Fruit fly (Drosophila melanogaster) whole organism, adult: ENCODE results near the gene CG34290.

Experiments
- CG11617 ChIP-seq: fragments of 200-800 bp; sonication (Bioruptor generic); optimal IDR thresholded peaks from 2 replicates; lab custom pipeline; 2017; ENCODE audit warnings: mild to moderate bottlenecking, missing biosample characterization, missing genetic modification reagents, missing genetic modification characterization
- CG12768 ChIP-seq: fragments of 200-800 bp; sonication (Bioruptor generic); optimal IDR thresholded peaks from 2 replicates; lab custom pipeline; 2017; ENCODE audit warnings: missing biosample characterization, missing genetic modification characterization, mild to moderate bottlenecking, moderate library complexity, missing genetic modification reagents
- CG14711 ChIP-seq: fragments of 200-800 bp; sonication (Bioruptor generic); optimal IDR thresholded peaks from 2 replicates; lab custom pipeline; 2018; ENCODE audit warnings: missing biosample characterization, mild to moderate bottlenecking, missing genetic modification characterization, moderate library complexity
- CG1620 ChIP-seq: fragments of 200-800 bp; sonication (Bioruptor generic); optimal IDR thresholded peaks from 2 replicates; lab custom pipeline; 2016; ENCODE audit warnings: missing biosample characterization, missing genetic modification characterization
- CG33017 ChIP-seq: fragments of 200-800 bp; sonication (Bioruptor generic); optimal IDR thresholded peaks from 2 replicates; lab custom pipeline; 2018; ENCODE audit warnings: missing biosample characterization, mild to moderate bottlenecking, missing genetic modification characterization, moderate library complexity
- CG5204 ChIP-seq: fragments of 200-800 bp; sonication (Bioruptor generic); optimal IDR thresholded peaks from 2 replicates; lab custom pipeline; 2016; ENCODE audit warnings: missing biosample characterization, missing genetic modification characterization
- CG7045 ChIP-seq: fragments of 200-800 bp; sonication (Bioruptor generic); optimal IDR thresholded peaks from 2 replicates; lab custom pipeline; 2017; ENCODE audit warnings: missing biosample characterization, mild to moderate bottlenecking, missing genetic modification characterization
- CG7101 ChIP-seq: fragments of 200-800 bp; sonication (Bioruptor generic); optimal IDR thresholded peaks from 2 replicates; lab custom pipeline; 2018; ENCODE audit warnings: missing biosample characterization, mild to moderate bottlenecking, missing genetic modification characterization, moderate library complexity
- Clk ChIP-seq: fragments of 200-800 bp; sonication (Bioruptor generic); optimal IDR thresholded peaks from 2 replicates; lab custom pipeline; 2017; ENCODE audit warnings: missing biosample characterization, missing genetic modification characterization
- Crg-1 ChIP-seq: fragments of 200-800 bp; sonication (Bioruptor generic); optimal IDR thresholded peaks from 2 replicates; lab custom pipeline; 2016; ENCODE audit warnings: missing biosample characterization, missing genetic modification characterization
- Hr96 ChIP-seq: fragments of 200-800 bp; sonication (Bioruptor generic); optimal IDR thresholded peaks from 2 replicates; lab custom pipeline; 2016; ENCODE audit warnings: missing biosample characterization, missing genetic modification characterization
- Mnt ChIP-seq: fragments of 200-800 bp; sonication (Bioruptor generic); optimal IDR thresholded peaks from 2 replicates; lab custom pipeline; 2016; ENCODE audit warnings: missing biosample characterization, mild to moderate bottlenecking, missing genetic modification characterization
- bab1 ChIP-seq: fragments of 200-800 bp; sonication (Bioruptor generic); optimal IDR thresholded peaks from 3 replicates; lab custom pipeline; 2019; ENCODE audit warnings: missing biosample characterization, mild to moderate bottlenecking, missing genetic modification characterization, moderate library complexity
- cic ChIP-seq: fragments of 200-800 bp; sonication (Bioruptor generic); optimal IDR thresholded peaks from 2 replicates; lab custom pipeline; 2017; ENCODE audit warnings: missing biosample characterization, mild to moderate bottlenecking, missing genetic modification characterization, moderate library complexity
- cnc ChIP-seq, 2 experiments: fragments of >200 bp; optimal IDR thresholded peaks; 2 replicates each; lab custom pipeline; 2017
- kay ChIP-seq: fragments of 200-800 bp; sonication (Bioruptor generic); peaks from one replicate; lab custom pipeline; 2016; ENCODE audit warnings: missing biosample characterization, missing genetic modification characterization, borderline replicate concordance
- ovo ChIP-seq: fragments of 200-800 bp; sonication (Bioruptor generic); optimal IDR thresholded peaks from 2 replicates; lab custom pipeline; 2016; ENCODE audit warnings: missing biosample characterization, missing genetic modification characterization
- pad ChIP-seq: fragments of 200-800 bp; sonication (Bioruptor generic); optimal IDR thresholded peaks from 3 replicates; lab custom pipeline; 2017; ENCODE audit warnings: missing biosample characterization, missing genetic modification characterization, mild to moderate bottlenecking, moderate library complexity, missing genetic modification reagents
- tj ChIP-seq: fragments of 200-800 bp; sonication (Bioruptor generic); optimal IDR thresholded peaks from 3 replicates; lab custom pipeline; 2017; ENCODE audit warnings: missing biosample characterization, mild to moderate bottlenecking, missing genetic modification characterization, moderate library complexity
- toe ChIP-seq: fragments of 200-800 bp; sonication (Bioruptor generic); optimal IDR thresholded peaks from 2 replicates; lab custom pipeline; 2016; ENCODE audit warnings: missing biosample characterization, missing genetic modification characterization

Gene CG34290

DNA sequence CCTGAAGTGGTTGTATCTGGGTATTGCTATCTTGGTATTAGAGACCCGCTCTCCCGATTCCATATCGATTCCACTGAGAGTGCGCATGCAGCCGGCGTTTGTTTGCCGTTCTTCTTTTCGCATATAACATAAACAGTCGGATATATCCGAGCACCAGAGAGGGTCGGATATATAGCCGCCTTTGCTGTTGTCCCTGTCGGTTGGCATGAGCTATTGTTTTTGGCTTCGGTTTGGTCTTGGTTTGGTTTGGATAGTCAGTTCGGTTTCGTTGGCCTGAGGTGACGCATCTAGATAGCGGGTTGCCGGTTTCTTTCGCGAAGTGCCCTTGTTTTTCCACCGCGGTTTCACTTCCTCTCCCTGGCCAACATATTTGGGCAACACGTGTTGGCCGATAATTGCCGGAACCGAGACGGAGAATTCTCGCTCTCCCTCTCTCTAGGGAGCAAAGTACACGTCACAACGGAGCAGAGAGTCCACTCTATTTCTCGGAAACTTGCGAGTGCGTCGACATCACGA lies 16.8 kb downstream of the CG34290 start, which contains the start of gene Orct2:
Gene Orct2 (plus strand): TSS at position 255 of the 516 bp plus-strand sequence.
- TF ChIP-seq CG7101 (tag; lab: Kevin White, UChicago) = no peak
- TF ChIP-seq CG33017 (tag; lab: Kevin White, UChicago) = no peak
- no peak for TF ChIP-seq Hr96
- no peak for TF ChIP-seq ovo (GFP tag; lab: Kevin White, UChicago)
- TF ChIP-seq Mnt (GFP tag; lab: Kevin White, UChicago) = peak; percentile 82
- peak; percentile 16 for TF ChIP-seq toe (GFP tag; lab: Kevin White, UChicago)
- no peak for TF ChIP-seq Clk (GFP tag; lab: Kevin White, UChicago)
- TF ChIP-seq tj (GFP tag; lab: Kevin White, UChicago) = peak; percentile 50
- peak; percentile 31 for TF ChIP-seq cic (GFP tag; lab: Kevin White, UChicago)
- TF ChIP-seq CG11617 (GFP tag; lab: Kevin White, UChicago) = no peak
- TF ChIP-seq Crg-1 (GFP tag; lab: Kevin White, UChicago) = no peak
- no peak for TF ChIP-seq CG5204
- TF ChIP-seq CG14711 = no peak
- peak; percentile 17 for TF ChIP-seq pad (GFP tag; lab: Kevin White, UChicago)
- TF ChIP-seq CG12768 (GFP tag; lab: Kevin White, UChicago) = peak; percentile 50
- TF ChIP-seq cnc (optimal IDR thresholded peaks at IDR 0.05; lab: Kevin White, UChicago) = no peak
- peak; percentile 35 for TF ChIP-seq CG7045 (GFP tag; lab: Kevin White, UChicago)
- no peak for TF ChIP-seq kay
- TF ChIP-seq CG1620 (GFP tag; lab: Kevin White, UChicago) = no peak
- TF ChIP-seq bab1 = no peak

DNA sequence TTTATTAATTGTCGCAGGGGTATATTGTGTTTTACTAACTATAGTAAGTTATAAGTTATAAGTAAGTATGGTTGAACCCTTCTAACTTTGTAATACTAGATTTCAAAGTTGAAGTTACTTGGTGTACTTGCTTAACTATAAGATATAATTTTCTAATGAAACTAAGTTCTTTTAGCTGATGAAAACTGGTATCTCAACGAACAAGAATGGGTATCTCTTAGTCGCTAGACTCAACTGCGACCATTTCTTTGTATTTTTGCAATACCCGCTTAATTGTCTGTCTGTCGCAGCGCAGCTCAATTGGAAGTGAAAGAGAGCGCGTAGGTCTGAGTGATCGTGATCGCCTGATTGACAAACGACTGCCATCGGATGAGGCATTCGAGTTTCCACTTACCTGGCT lies 17.4 kb downstream of the CG34290 start:
- TF ChIP-seq cic (GFP tag; lab: Kevin White, UChicago) (no peak), ovo (GFP tag; lab: Kevin White, UChicago) (no peak), Crg-1 (GFP tag; lab: Kevin White, UChicago) (no peak), CG1620 (GFP tag; lab: Kevin White, UChicago) (no peak), CG33017 (tag; lab: Kevin White, UChicago) (no peak), tj (GFP tag; lab: Kevin White, UChicago) (peak; percentile 64), Clk (GFP tag; lab: Kevin White, UChicago) (no peak), pad (GFP tag; lab: Kevin White, UChicago) (no peak), bab1 (peak; percentile 16), Mnt (GFP tag; lab: Kevin White, UChicago) (no peak), CG7101 (tag; lab: Kevin White, UChicago) (no peak)

DNA sequence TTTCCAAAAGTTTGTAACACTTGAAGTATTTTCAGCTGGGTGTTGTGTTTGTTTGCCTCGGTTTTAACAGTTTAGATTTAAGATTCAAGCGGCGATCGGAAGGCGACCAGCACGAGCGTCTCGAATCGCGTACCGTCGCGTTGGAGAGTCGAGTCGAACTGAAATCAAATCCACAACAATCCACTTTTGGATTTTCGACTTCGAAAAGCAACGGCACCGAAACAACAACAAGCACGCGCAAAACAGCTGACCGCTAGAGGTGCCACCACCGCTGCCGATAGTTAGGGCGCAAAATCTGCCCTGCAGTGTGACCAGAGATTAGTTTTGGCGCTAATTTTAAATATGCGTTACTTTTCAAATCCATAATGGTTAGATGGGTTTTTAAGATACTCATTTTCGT lies 18.5 kb downstream of the CG34290 start, which contains the start of gene jar:
Gene jar (minus strand): TSS at position 163 of the 400 bp plus-strand sequence.
- TF ChIP-seq bab1 = peak; percentile 74
- peak; percentile 77 for TF ChIP-seq CG14711
- no peak for TF ChIP-seq Clk (GFP tag; lab: Kevin White, UChicago)
- no peak for TF ChIP-seq cnc (optimal IDR thresholded peaks at IDR 0.05; lab: Kevin White, UChicago)
- TF ChIP-seq tj (GFP tag; lab: Kevin White, UChicago) = no peak
- TF ChIP-seq CG12768 (GFP tag; lab: Kevin White, UChicago) = peak; percentile 24
- TF ChIP-seq CG11617 (GFP tag; lab: Kevin White, UChicago) = peak; percentile 16
- TF ChIP-seq kay = no peak
- TF ChIP-seq CG7101 (tag; lab: Kevin White, UChicago) = peak; percentile 43
- peak; percentile 14 for TF ChIP-seq CG1620 (GFP tag; lab: Kevin White, UChicago)
- TF ChIP-seq toe (GFP tag; lab: Kevin White, UChicago) = no peak
- peak; percentile 13 for TF ChIP-seq CG7045 (GFP tag; lab: Kevin White, UChicago)
- peak; percentile 71 for TF ChIP-seq Mnt (GFP tag; lab: Kevin White, UChicago)
- TF ChIP-seq pad (GFP tag; lab: Kevin White, UChicago) = peak; percentile 23
- TF ChIP-seq CG33017 (tag; lab: Kevin White, UChicago) = peak; percentile 17
- peak; percentile 95 for TF ChIP-seq ovo (GFP tag; lab: Kevin White, UChicago)
- no peak for TF ChIP-seq Hr96
- peak; percentile 52 for TF ChIP-seq cic (GFP tag; lab: Kevin White, UChicago)

DNA sequence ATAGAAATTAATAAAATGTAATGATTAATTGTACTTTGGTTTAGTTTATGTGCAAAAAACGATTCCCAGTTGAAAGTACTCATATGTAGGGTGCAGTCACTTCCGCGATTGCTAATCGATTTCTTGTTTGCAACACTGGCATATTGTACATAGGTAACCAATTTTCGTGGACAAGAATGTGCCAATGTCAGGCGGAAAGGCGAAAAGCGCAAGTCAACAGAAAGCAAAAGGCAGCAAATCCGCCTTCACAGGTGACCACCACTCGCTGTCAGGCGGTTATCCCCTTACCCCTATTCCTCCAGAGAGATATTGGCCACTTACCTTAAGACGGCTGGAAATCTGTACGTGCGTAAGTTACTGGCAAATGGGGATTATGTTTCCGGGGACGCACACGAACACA lies 19.0 kb downstream of the CG34290 start:
- TF ChIP-seq CG14711 (no peak), tj (GFP tag; lab: Kevin White, UChicago) (peak; percentile 96)

DNA sequence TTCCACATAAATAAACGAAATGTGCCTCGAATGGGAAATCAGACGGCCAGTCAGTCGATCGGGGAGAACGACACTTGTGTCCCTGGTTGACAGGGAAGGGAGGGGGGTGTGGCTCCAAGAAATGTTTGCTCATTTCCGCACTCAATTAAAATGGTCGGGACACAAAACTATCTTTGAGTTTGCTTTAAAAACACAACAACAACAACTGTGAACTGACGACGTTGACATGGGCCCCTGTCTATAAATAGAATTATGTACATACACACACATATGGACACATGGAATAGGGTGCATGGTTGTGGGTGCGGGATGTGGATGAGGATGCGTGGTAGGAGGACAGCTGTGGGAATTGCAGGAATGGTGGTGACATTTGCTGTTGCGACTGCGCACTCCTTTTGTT lies 19.6 kb downstream of the CG34290 start:
- TF ChIP-seq ovo (GFP tag; lab: Kevin White, UChicago) (no peak), CG33017 (tag; lab: Kevin White, UChicago) (no peak), Mnt (GFP tag; lab: Kevin White, UChicago) (no peak), CG7045 (GFP tag; lab: Kevin White, UChicago) (no peak), bab1 (no peak), CG5204 (no peak), cnc (optimal IDR thresholded peaks at IDR 0.05; lab: Kevin White, UChicago) (no peak), cic (GFP tag; lab: Kevin White, UChicago) (no peak), CG12768 (GFP tag; lab: Kevin White, UChicago) (no peak), Hr96 (no peak), CG11617 (GFP tag; lab: Kevin White, UChicago) (no peak), pad (GFP tag; lab: Kevin White, UChicago) (no peak), CG14711 (no peak), tj (GFP tag; lab: Kevin White, UChicago) (no peak), CG7101 (tag; lab: Kevin White, UChicago) (no peak), Clk (GFP tag; lab: Kevin White, UChicago) (no peak)

DNA sequence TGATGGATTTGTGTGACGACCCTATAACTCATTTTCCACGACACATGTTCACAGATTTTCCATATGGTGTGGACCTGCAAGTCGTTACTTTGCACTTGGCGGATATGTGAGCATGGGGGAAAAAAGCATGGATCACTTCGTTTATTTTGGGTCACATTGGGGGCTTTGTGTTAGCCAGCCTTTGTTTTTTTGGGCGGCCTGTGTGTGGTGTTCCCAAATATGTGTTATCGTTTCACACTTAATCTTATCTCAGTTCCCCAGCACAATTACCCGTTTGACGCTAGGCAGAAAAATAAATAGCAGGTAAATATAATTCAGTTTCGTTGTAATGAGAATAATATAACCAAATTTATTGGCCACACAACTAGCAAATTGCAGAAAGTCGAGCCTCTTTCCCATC lies 21.3 kb downstream of the CG34290 start:
- TF ChIP-seq CG7101 (tag; lab: Kevin White, UChicago) (no peak), CG12768 (GFP tag; lab: Kevin White, UChicago) (no peak), CG1620 (GFP tag; lab: Kevin White, UChicago) (no peak)
